Worm (Caenorhabditis elegans) whole organism, L4 larva: Measurements from ENCODE around the gene Y46G5A.14.

Experiments used
- D1046.2 ChIP-seq: fragments of 200-800 bp; sonication (Bioruptor generic); IDR thresholded peaks from 2 replicates; pipeline ENCODE4 v1.3.6; 2022; ENCODE audit warnings: missing genetic modification characterization, missing compliant biosample characterization
- F10B5.3 ChIP-seq: sonication (generic microtip); optimal IDR thresholded peaks from 2 replicates; lab custom pipeline; 2016; ENCODE audit warnings: mild to moderate bottlenecking, missing genetic modification characterization, missing compliant biosample characterization
- F26F4.8 ChIP-seq: fragments of 200-800 bp; sonication (Bioruptor generic); conservative IDR thresholded peaks from 2 replicates; pipeline ENCODE4 v1.3.6; 2022; ENCODE audit warnings: missing genetic modification characterization, missing compliant biosample characterization
- R02D3.7 ChIP-seq: fragments of 150-350 bp; sonication (generic microtip); optimal IDR thresholded peaks from 3 replicates; lab custom pipeline; 2014; ENCODE audit warnings: missing biosample characterization, missing genetic modification characterization
- Y48G9A.11 ChIP-seq: fragments of 200-800 bp; sonication (Bioruptor generic); IDR thresholded peaks from 2 replicates; pipeline ENCODE4 v1.3.6; 2022; ENCODE audit warnings: missing genetic modification reagents, missing genetic modification characterization, missing compliant biosample characterization
- Y5F2A.4 ChIP-seq: fragments of 200-800 bp; sonication (Bioruptor generic); optimal IDR thresholded peaks from 2 replicates; lab custom pipeline; 2018; ENCODE audit warnings: mild to moderate bottlenecking, missing genetic modification characterization, missing compliant biosample characterization
- ZK337.2 ChIP-seq: fragments of 200-800 bp; sonication (Bioruptor generic); IDR thresholded peaks from 2 replicates; pipeline ENCODE4 v1.3.6; 2022; ENCODE audit warnings: missing genetic modification reagents, missing genetic modification characterization, missing compliant biosample characterization
- aly-2 ChIP-seq: sonication (generic microtip); optimal IDR thresholded peaks from 2 replicates; lab custom pipeline; 2018; ENCODE audit warnings: missing biosample characterization, missing genetic modification characterization
- ama-1 ChIP-seq: fragments of 150-350 bp; optimal IDR thresholded peaks from 2 replicates; lab custom pipeline; 2014; ENCODE audit warnings: inconsistent platforms, mixed read lengths
- arid-1 ChIP-seq: fragments of 200-800 bp; sonication (Bioruptor generic); conservative IDR thresholded peaks from 2 replicates; pipeline ENCODE4 v1.3.6; 2022; ENCODE audit warnings: missing genetic modification reagents, missing genetic modification characterization, missing compliant biosample characterization
- attf-4 ChIP-seq: sonication (generic microtip); optimal IDR thresholded peaks from 3 replicates; lab custom pipeline; 2017; ENCODE audit warnings: missing biosample characterization, missing genetic modification characterization
- ceh-28 ChIP-seq: fragments of 150-350 bp; optimal IDR thresholded peaks from 2 replicates; lab custom pipeline; 2014; ENCODE audit warnings: missing biosample characterization, missing genetic modification reagents, missing genetic modification characterization
- ceh-32 ChIP-seq: sonication (generic microtip); optimal IDR thresholded peaks from 2 replicates; lab custom pipeline; 2016; ENCODE audit warnings: mild to moderate bottlenecking, missing genetic modification characterization, missing compliant biosample characterization; ENCODE audit not compliant: poor library complexity
- ceh-82 ChIP-seq: sonication (generic microtip); optimal IDR thresholded peaks from 2 replicates; lab custom pipeline; 2017; ENCODE audit warnings: missing biosample characterization, missing genetic modification characterization
- ces-1 ChIP-seq: fragments of 150-350 bp; sonication (generic microtip); optimal IDR thresholded peaks from 4 replicates; lab custom pipeline; 2014; ENCODE audit warnings: missing biosample characterization, missing genetic modification reagents, missing genetic modification characterization
- cey-2 ChIP-seq: sonication (generic microtip); optimal IDR thresholded peaks from 3 replicates; lab custom pipeline; 2017; ENCODE audit warnings: missing genetic modification characterization, mild to moderate bottlenecking, missing compliant biosample characterization, antibody characterized with exemption, borderline replicate concordance; ENCODE audit not compliant: insufficient read depth
- daf-19 ChIP-seq: fragments of 200-800 bp; sonication (Bioruptor generic); conservative IDR thresholded peaks from 2 replicates; pipeline ENCODE4 v1.3.6; 2022; ENCODE audit warnings: missing genetic modification characterization, missing compliant biosample characterization
- dmd-8 ChIP-seq: fragments of 200-800 bp; sonication (Bioruptor generic); IDR thresholded peaks from 2 replicates; pipeline ENCODE4 v1.3.6; 2022; ENCODE audit warnings: missing genetic modification characterization, missing compliant biosample characterization
- dmd-9 ChIP-seq: fragments of 200-800 bp; sonication (Bioruptor generic); IDR thresholded peaks from 2 replicates; pipeline ENCODE4 v1.3.6; 2022; ENCODE audit warnings: missing genetic modification reagents, missing genetic modification characterization, missing compliant biosample characterization
- dpl-1 ChIP-seq: fragments of 150-350 bp; optimal IDR thresholded peaks from 2 replicates; lab custom pipeline; 2014; ENCODE audit warnings: missing biosample characterization, missing genetic modification reagents, missing genetic modification characterization
- duxl-1 ChIP-seq: sonication (generic microtip); optimal IDR thresholded peaks from 2 replicates; lab custom pipeline; 2016; ENCODE audit warnings: mild to moderate bottlenecking, missing genetic modification characterization, moderate library complexity, missing compliant biosample characterization; ENCODE audit not compliant: poor library complexity
- egl-27 ChIP-seq: sonication (generic microtip); optimal IDR thresholded peaks from 3 replicates; lab custom pipeline; 2017; ENCODE audit warnings: missing biosample characterization, missing genetic modification reagents, missing genetic modification characterization
- egl-43 ChIP-seq: fragments of 200-800 bp; sonication (Bioruptor generic); IDR thresholded peaks from 2 replicates; pipeline ENCODE4 v1.3.6; 2022; ENCODE audit warnings: missing genetic modification reagents, missing genetic modification characterization, missing compliant biosample characterization
- fkh-10 ChIP-seq: fragments of 150-350 bp; optimal IDR thresholded peaks from 2 replicates; lab custom pipeline; 2014; ENCODE audit warnings: missing biosample characterization, missing genetic modification reagents, missing genetic modification characterization
- fos-1 ChIP-seq: fragments of 150-350 bp; optimal IDR thresholded peaks from 2 replicates; lab custom pipeline; 2014; ENCODE audit warnings: missing biosample characterization, missing genetic modification characterization
- hlh-30 ChIP-seq: sonication (generic microtip); optimal IDR thresholded peaks from 2 replicates; lab custom pipeline; 2017; ENCODE audit warnings: antibody characterized with exemption, mild to moderate bottlenecking, missing genetic modification characterization, missing compliant biosample characterization; ENCODE audit not compliant: insufficient read depth
- lin-1 ChIP-seq: fragments of 200-800 bp; sonication (Bioruptor generic); IDR thresholded peaks from 2 replicates; pipeline ENCODE4 v1.3.6; 2022; ENCODE audit warnings: missing genetic modification reagents, missing genetic modification characterization, missing compliant biosample characterization
- lin-15B ChIP-seq: fragments of 150-350 bp; sonication (generic microtip); optimal IDR thresholded peaks from 3 replicates; lab custom pipeline; 2014; ENCODE audit warnings: missing biosample characterization, missing genetic modification characterization
- lin-39 ChIP-seq: fragments of 150-350 bp; optimal IDR thresholded peaks from 2 replicates; lab custom pipeline; 2014; ENCODE audit warnings: missing biosample characterization, missing genetic modification reagents, missing genetic modification characterization
- lir-3 ChIP-seq: sonication (generic microtip); optimal IDR thresholded peaks from 2 replicates; lab custom pipeline; 2016; ENCODE audit warnings: mild to moderate bottlenecking, missing genetic modification characterization, missing compliant biosample characterization
- mdl-1 ChIP-seq, 2 experiments: fragments of 150-350 bp in 1 of 2; sonication (generic microtip) in 1 of 2; optimal IDR thresholded peaks; 2 replicates each; lab custom pipeline; 2014 to 2017; ENCODE audit warnings: missing biosample characterization in 2 of 2, missing genetic modification characterization in 2 of 2
- mxl-3 ChIP-seq: fragments of 200-800 bp; sonication (Bioruptor generic); optimal IDR thresholded peaks from 2 replicates; lab custom pipeline; 2018; ENCODE audit warnings: mild to moderate bottlenecking, missing genetic modification characterization, missing compliant biosample characterization
- nhr-102 ChIP-seq: sonication (generic microtip); optimal IDR thresholded peaks from 2 replicates; lab custom pipeline; 2016; ENCODE audit warnings: mild to moderate bottlenecking, missing genetic modification characterization, moderate library complexity, missing compliant biosample characterization
- nhr-111 ChIP-seq: fragments of 200-800 bp; sonication (Bioruptor generic); optimal IDR thresholded peaks from 2 replicates; lab custom pipeline; 2018; ENCODE audit warnings: mild to moderate bottlenecking, missing genetic modification characterization, missing compliant biosample characterization
- nhr-25 ChIP-seq: sonication (generic microtip); optimal IDR thresholded peaks from 2 replicates; lab custom pipeline; 2017; ENCODE audit warnings: missing genetic modification characterization, mild to moderate bottlenecking, missing compliant biosample characterization, antibody characterized with exemption, moderate library complexity, borderline replicate concordance; ENCODE audit not compliant: insufficient read depth
- nhr-28 ChIP-seq: fragments of 150-350 bp; optimal IDR thresholded peaks from 2 replicates; lab custom pipeline; 2014; ENCODE audit warnings: missing biosample characterization, missing genetic modification characterization
- nhr-41 ChIP-seq: fragments of 200-800 bp; sonication (Bioruptor generic); IDR thresholded peaks from 2 replicates; pipeline ENCODE4 v1.3.6; 2022; ENCODE audit warnings: missing genetic modification reagents, missing genetic modification characterization, missing compliant biosample characterization
- nhr-42 ChIP-seq: fragments of 200-800 bp; sonication (Bioruptor generic); IDR thresholded peaks from 2 replicates; pipeline ENCODE4 v1.3.6; 2022; ENCODE audit warnings: missing genetic modification characterization, missing compliant biosample characterization
- nhr-48 ChIP-seq: sonication (generic microtip); optimal IDR thresholded peaks from 2 replicates; lab custom pipeline; 2016; ENCODE audit warnings: mild to moderate bottlenecking, missing genetic modification characterization, missing compliant biosample characterization
- nhr-76 ChIP-seq: fragments of 150-350 bp; optimal IDR thresholded peaks from 2 replicates; lab custom pipeline; 2014; ENCODE audit warnings: missing biosample characterization, missing genetic modification characterization
- nhr-77 ChIP-seq: fragments of 150-350 bp; optimal IDR thresholded peaks from 2 replicates; lab custom pipeline; 2014; ENCODE audit warnings: missing biosample characterization, missing genetic modification characterization
- skn-1 ChIP-seq: fragments of 150-350 bp; optimal IDR thresholded peaks from 2 replicates; lab custom pipeline; 2014; ENCODE audit warnings: missing biosample characterization, missing genetic modification characterization
- snpc-1.2 ChIP-seq: fragments of 200-800 bp; sonication (Bioruptor generic); IDR thresholded peaks from 2 replicates; pipeline ENCODE4 v1.3.6; 2022; ENCODE audit warnings: missing genetic modification reagents, missing genetic modification characterization, missing compliant biosample characterization
- spr-1 ChIP-seq: sonication (generic microtip); optimal IDR thresholded peaks from 2 replicates; lab custom pipeline; 2016; ENCODE audit warnings: mild to moderate bottlenecking, missing genetic modification characterization, missing compliant biosample characterization
- tra-1 ChIP-seq: fragments of 200-800 bp; sonication (Bioruptor generic); IDR thresholded peaks from 2 replicates; pipeline ENCODE4 v1.3.6; 2022; ENCODE audit warnings: missing genetic modification reagents, missing genetic modification characterization, missing compliant biosample characterization
- unc-130 ChIP-seq: sonication (generic microtip); optimal IDR thresholded peaks from 2 replicates; lab custom pipeline; 2016; ENCODE audit warnings: missing genetic modification reagents, missing genetic modification characterization, missing compliant biosample characterization
- unc-39 ChIP-seq: sonication (generic microtip); optimal IDR thresholded peaks from 2 replicates; lab custom pipeline; 2017; ENCODE audit warnings: missing biosample characterization, missing genetic modification characterization
- vab-7 ChIP-seq: fragments of 200-800 bp; sonication (Bioruptor generic); IDR thresholded peaks from 2 replicates; pipeline ENCODE4 v1.3.6; 2022; ENCODE audit warnings: missing genetic modification reagents, missing genetic modification characterization, missing compliant biosample characterization
- zag-1 ChIP-seq: fragments of 150-350 bp; optimal IDR thresholded peaks from 2 replicates; lab custom pipeline; 2014; ENCODE audit warnings: missing biosample characterization, missing genetic modification characterization
- zip-11 ChIP-seq: fragments of 200-800 bp; sonication (Bioruptor generic); IDR thresholded peaks from 2 replicates; pipeline ENCODE4 v1.3.6; 2022; ENCODE audit warnings: missing genetic modification characterization, missing compliant biosample characterization
- ztf-11 ChIP-seq: fragments of 150-350 bp; optimal IDR thresholded peaks from 2 replicates; lab custom pipeline; 2014; ENCODE audit warnings: missing biosample characterization, missing genetic modification characterization
- ztf-7 ChIP-seq: fragments of 150-350 bp; optimal IDR thresholded peaks from 2 replicates; lab custom pipeline; 2014; ENCODE audit warnings: missing biosample characterization, missing genetic modification characterization

The Y46G5A.14 gene

DNA sequence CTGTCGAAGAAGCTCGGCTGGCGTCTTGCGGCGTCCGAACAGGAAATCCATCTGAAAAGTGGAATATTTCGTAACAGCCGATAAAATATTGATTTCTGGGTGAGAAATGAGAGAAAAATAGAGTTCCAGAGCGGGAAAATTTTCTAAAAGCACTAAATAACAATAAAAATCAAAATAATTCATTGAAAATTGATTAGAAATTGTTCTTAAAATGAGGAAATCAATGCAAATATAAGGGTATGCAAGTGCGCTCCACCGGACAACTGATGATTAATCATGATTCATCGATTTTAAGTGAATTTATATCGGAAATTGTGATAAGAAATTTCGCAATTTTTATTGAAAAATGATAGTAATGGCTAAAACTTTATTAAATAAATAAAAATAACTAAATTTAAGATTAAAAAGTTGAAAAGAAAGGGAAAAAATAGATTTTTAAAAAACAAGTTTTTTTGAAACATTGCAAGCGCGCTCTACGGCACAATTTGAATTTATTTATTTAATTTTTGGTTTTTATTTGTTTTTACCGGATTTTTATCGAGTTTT, 6.3 kb upstream of the Y46G5A.14 start, which contains the start of the genes vps-2 and tiar-2 (continued):
- TF ChIP-seq daf-19 (GFP tag; lab: Robert Waterston, UW) (no peak), F10B5.3 (tag; lab: Kevin White, UChicago) (no peak), fkh-10 (GFP tag; lab: Kevin White, UChicago) (peak; percentile 6), snpc-1.2 (GFP tag; lab: Robert Waterston, UW) (no peak), hlh-30 (peak; percentile 59), ceh-32 (no peak), lin-1 (no peak), lin-15B (tag; lab: Kevin White, UChicago) (no peak), lin-39 (tag; lab: Kevin White, UChicago) (no peak), R02D3.7 (tag; lab: Kevin White, UChicago) (no peak), mxl-3 (GFP tag; lab: Kevin White, UChicago) (no peak), ztf-7 (tag; lab: Kevin White, UChicago) (peak; percentile 80), unc-130 (GFP tag; lab: Kevin White, UChicago) (no peak), ZK337.2 (GFP tag; lab: Robert Waterston, UW) (no peak), nhr-25 (tag; lab: Kevin White, UChicago) (no peak), F26F4.8 (GFP tag; lab: Robert Waterston, UW) (no peak), lir-3 (tag; lab: Kevin White, UChicago) (no peak), Y48G9A.11 (GFP tag; lab: Robert Waterston, UW) (no peak), dmd-8 (no peak), mdl-1 (tag; optimal IDR thresholded peaks at IDR 0.05; lab: Kevin White, UChicago) (no peak), spr-1 (tag; lab: Kevin White, UChicago) (no peak), dmd-9 (GFP tag; lab: Robert Waterston, UW) (no peak), egl-27 (tag; lab: Kevin White, UChicago) (no peak), nhr-77 (tag; lab: Kevin White, UChicago) (peak; percentile 44), ceh-82 (no peak), nhr-42 (GFP tag; lab: Robert Waterston, UW) (no peak), vab-7 (GFP tag; lab: Robert Waterston, UW) (no peak), fos-1 (peak; percentile 75), tra-1 (no peak), nhr-28 (tag; lab: Kevin White, UChicago) (peak; percentile 46), ceh-28 (tag; lab: Kevin White, UChicago) (no peak), aly-2 (tag; lab: Kevin White, UChicago) (no peak), ama-1 (lab: Kevin White, UChicago) (no peak), Y5F2A.4 (GFP tag; lab: Kevin White, UChicago) (no peak), nhr-48 (tag; lab: Kevin White, UChicago) (no peak), D1046.2 (GFP tag; lab: Robert Waterston, UW) (no peak), zag-1 (tag; lab: Kevin White, UChicago) (no peak), egl-43 (GFP tag; lab: Robert Waterston, UW) (no peak), duxl-1 (tag; lab: Kevin White, UChicago) (no peak), ces-1 (GFP tag; lab: Kevin White, UChicago) (peak; percentile 71), nhr-102 (peak; percentile 26), nhr-76 (tag; lab: Kevin White, UChicago) (no peak), cey-2 (tag; lab: Kevin White, UChicago) (no peak), unc-39 (tag; lab: Kevin White, UChicago) (no peak), skn-1 (tag; lab: Kevin White, UChicago) (no peak), zip-11 (GFP tag; lab: Robert Waterston, UW) (no peak), dpl-1 (GFP tag; lab: Kevin White, UChicago) (peak; percentile 72), ztf-11 (tag; lab: Kevin White, UChicago) (no peak), attf-4 (tag; lab: Kevin White, UChicago) (no peak), nhr-41 (GFP tag; lab: Robert Waterston, UW) (no peak), nhr-111 (GFP tag; lab: Kevin White, UChicago) (no peak), arid-1 (GFP tag; lab: Robert Waterston, UW) (no peak)
